Worm (Caenorhabditis elegans) whole organism, early embryonic: ENCODE results near the gene ZK856.7.

Source experiments
- F13C5.2 ChIP-seq: sonication (generic microtip); optimal IDR thresholded peaks from 2 replicates; lab custom pipeline; 2017; ENCODE audit warnings: mild to moderate bottlenecking, missing genetic modification characterization, inconsistent platforms, missing compliant biosample characterization
- ama-1 ChIP-seq: fragments of 150-350 bp; optimal IDR thresholded peaks from 2 replicates; lab custom pipeline; 2014
- ceh-36 ChIP-seq: sonication (generic microtip); optimal IDR thresholded peaks from 2 replicates; lab custom pipeline; 2016; ENCODE audit warnings: missing genetic modification characterization, inconsistent platforms, missing compliant biosample characterization
- ets-7 ChIP-seq: sonication (generic microtip); optimal IDR thresholded peaks from 2 replicates; lab custom pipeline; 2016; ENCODE audit warnings: missing genotype, missing genetic modification characterization, missing compliant biosample characterization
- flt-1 ChIP-seq: fragments of 200-800 bp; sonication (Bioruptor generic); IDR thresholded peaks from 2 replicates; pipeline ENCODE4 v1.3.6; 2022; ENCODE audit warnings: missing genetic modification characterization, missing compliant biosample characterization
- hmbx-1 ChIP-seq: sonication (generic microtip); optimal IDR thresholded peaks from 2 replicates; lab custom pipeline; 2016; ENCODE audit warnings: mild to moderate bottlenecking, missing genetic modification characterization, missing compliant biosample characterization
- hmg-4 ChIP-seq: fragments of 200-800 bp; sonication (Bioruptor generic); optimal IDR thresholded peaks from 2 replicates; lab custom pipeline; 2018; ENCODE audit warnings: mild to moderate bottlenecking, missing genetic modification characterization, missing compliant biosample characterization
- hnd-1 ChIP-seq: sonication (generic microtip); optimal IDR thresholded peaks from 2 replicates; lab custom pipeline; 2016; ENCODE audit warnings: missing genetic modification characterization, missing compliant biosample characterization
- pes-1 ChIP-seq: fragments of 200-800 bp; sonication (Bioruptor generic); IDR thresholded peaks from 2 replicates; pipeline ENCODE4 v1.3.6; 2022; ENCODE audit warnings: missing genetic modification reagents, missing genetic modification characterization, missing compliant biosample characterization
- sea-1 ChIP-seq: fragments of 200-800 bp; sonication (Bioruptor generic); conservative IDR thresholded peaks from 2 replicates; pipeline ENCODE4 v1.3.6; 2022; ENCODE audit warnings: missing genetic modification characterization, missing compliant biosample characterization
- tbx-11 ChIP-seq: fragments of 200-800 bp; sonication (Bioruptor generic); IDR thresholded peaks from 2 replicates; pipeline ENCODE4 v1.3.6; 2022; ENCODE audit warnings: missing genetic modification characterization, missing compliant biosample characterization
- tbx-37 ChIP-seq: fragments of 200-800 bp; sonication (Bioruptor generic); conservative IDR thresholded peaks from 2 replicates; pipeline ENCODE4 v1.3.6; 2022; ENCODE audit warnings: missing genetic modification reagents, missing genetic modification characterization, missing compliant biosample characterization
- tra-4 ChIP-seq: sonication (generic microtip); optimal IDR thresholded peaks from 2 replicates; lab custom pipeline; 2017; ENCODE audit warnings: missing genetic modification characterization, missing compliant biosample characterization

ce11 chrV:10246967-10247366, 45.1 kb downstream of the ZK856.7 start:
- TF ChIP-seq sea-1 (GFP tag; lab: Robert Waterston, UW) (no peak), hmg-4 (GFP tag; lab: Kevin White, UChicago) (no peak), F13C5.2 (tag; lab: Kevin White, UChicago) (no peak), ets-7 (tag; lab: Kevin White, UChicago) (no peak), tbx-11 (no peak), tra-4 (tag; lab: Kevin White, UChicago) (no peak), flt-1 (GFP tag; lab: Robert Waterston, UW) (no peak), pes-1 (GFP tag; lab: Robert Waterston, UW) (no peak), hnd-1 (tag; lab: Kevin White, UChicago) (no peak), ama-1 (no peak), ceh-36 (no peak), tbx-37 (no peak), hmbx-1 (tag; lab: Kevin White, UChicago) (no peak)
